Worm (Caenorhabditis elegans) whole organism, L2 larva: Measurements from ENCODE around the gene dhhc-4.

Experiments
- aly-2 ChIP-seq: fragments of 150-350 bp; optimal IDR thresholded peaks from 2 replicates; lab custom pipeline; 2014; ENCODE audit warnings: missing biosample characterization, missing genetic modification characterization
- ama-1 ChIP-seq: fragments of 150-350 bp; optimal IDR thresholded peaks from 2 replicates; lab custom pipeline; 2018; ENCODE audit warnings: inconsistent platforms
- egl-27 ChIP-seq: sonication (generic microtip); optimal IDR thresholded peaks from 3 replicates; lab custom pipeline; 2017; ENCODE audit warnings: missing biosample characterization, missing genetic modification reagents, missing genetic modification characterization
- lsy-2 ChIP-seq, 2 experiments: fragments of 150-350 bp in 1 of 2; sonication (generic microtip) in 1 of 2; optimal IDR thresholded peaks; 2 replicates each; lab custom pipeline; 2014 to 2017; ENCODE audit warnings: missing biosample characterization in 2 of 2, missing genetic modification characterization in 2 of 2
- mab-5 ChIP-seq: fragments of 150-350 bp; optimal IDR thresholded peaks from 2 replicates; lab custom pipeline; 2014; ENCODE audit warnings: missing biosample characterization, missing genetic modification characterization
- mdl-1 ChIP-seq, 2 experiments: fragments of 150-350 bp in 1 of 2; sonication (generic microtip) in 1 of 2; optimal IDR thresholded peaks; 2 replicates each; lab custom pipeline; 2017; ENCODE audit warnings: missing biosample characterization in 2 of 2, missing genetic modification characterization in 2 of 2
- nhr-11 ChIP-seq: fragments of 150-350 bp; optimal IDR thresholded peaks from 2 replicates; lab custom pipeline; 2014; ENCODE audit warnings: missing biosample characterization, missing genetic modification characterization
- unc-39 ChIP-seq: fragments of 150-350 bp; optimal IDR thresholded peaks from 2 replicates; lab custom pipeline; 2014; ENCODE audit warnings: missing biosample characterization, missing genetic modification characterization
- unc-62 ChIP-seq: fragments of 150-350 bp; optimal IDR thresholded peaks from 2 replicates; lab custom pipeline; 2014; ENCODE audit warnings: missing biosample characterization, missing genetic modification reagents, missing genetic modification characterization
- ztf-11 ChIP-seq: sonication (generic microtip); optimal IDR thresholded peaks from 2 replicates; lab custom pipeline; 2017; ENCODE audit warnings: missing biosample characterization, missing genetic modification characterization

ce11 chrIII:9874515-9874914 is 6.9 kb upstream of the dhhc-4 start:
- no peak for TF ChIP-seq ztf-11 (tag; lab: Kevin White, UChicago)
- no peak for TF ChIP-seq egl-27 (tag; lab: Kevin White, UChicago)
- TF ChIP-seq mab-5 (tag; lab: Kevin White, UChicago): no peak
- no peak for TF ChIP-seq unc-39 (tag; lab: Kevin White, UChicago)
- no peak for TF ChIP-seq lsy-2 (tag; optimal IDR thresholded peaks at IDR 0.05; lab: Kevin White, UChicago)
- no peak for TF ChIP-seq aly-2 (tag; lab: Kevin White, UChicago)
- no peak for TF ChIP-seq nhr-11
- no peak for TF ChIP-seq mdl-1 (tag; optimal IDR thresholded peaks at IDR 0.05; lab: Kevin White, UChicago)
- TF ChIP-seq ama-1 (lab: Kevin White, UChicago): no peak
- TF ChIP-seq unc-62: no peak
